Worm (Caenorhabditis elegans) whole organism, L4 larva: ENCODE measurements around the gene C06E7.88.

ENCODE experiments used
- F44E2.7 ChIP-seq: fragments of 200-800 bp; sonication (Bioruptor generic); IDR thresholded peaks from 2 replicates; pipeline ENCODE4 v2.1.2; 2022; ENCODE audit warnings: missing genetic modification characterization, missing compliant biosample characterization
- ZK546.5 ChIP-seq, 2 experiments: sonication (generic microtip); optimal IDR thresholded peaks; 2 replicates each; lab custom pipeline; 2017; ENCODE audit warnings: missing biosample characterization in 2 of 2, missing genetic modification characterization in 2 of 2
- ama-1 ChIP-seq: fragments of 150-350 bp; optimal IDR thresholded peaks from 2 replicates; lab custom pipeline; 2014; ENCODE audit warnings: inconsistent platforms, mixed read lengths
- ceh-32 ChIP-seq: sonication (generic microtip); optimal IDR thresholded peaks from 2 replicates; lab custom pipeline; 2016; ENCODE audit warnings: mild to moderate bottlenecking, missing genetic modification characterization, missing compliant biosample characterization; ENCODE audit not compliant: poor library complexity
- cey-2 ChIP-seq: sonication (generic microtip); optimal IDR thresholded peaks from 3 replicates; lab custom pipeline; 2017; ENCODE audit warnings: missing genetic modification characterization, mild to moderate bottlenecking, missing compliant biosample characterization, antibody characterized with exemption, borderline replicate concordance; ENCODE audit not compliant: insufficient read depth
- daf-8 ChIP-seq: fragments of 200-800 bp; sonication (Bioruptor generic); IDR thresholded peaks from 2 replicates; pipeline ENCODE4 v1.3.6; 2022; ENCODE audit warnings: missing genetic modification characterization, missing compliant biosample characterization
- dmd-6 ChIP-seq: fragments of 200-800 bp; sonication (Bioruptor generic); IDR thresholded peaks from 2 replicates; pipeline ENCODE4 v1.3.6; 2022; ENCODE audit warnings: missing genetic modification reagents, missing genetic modification characterization, missing compliant biosample characterization
- fos-1 ChIP-seq: fragments of 150-350 bp; optimal IDR thresholded peaks from 2 replicates; lab custom pipeline; 2014; ENCODE audit warnings: missing biosample characterization, missing genetic modification characterization
- hlh-11 ChIP-seq: fragments of 200-800 bp; sonication (Bioruptor generic); optimal IDR thresholded peaks from 2 replicates; lab custom pipeline; 2018; ENCODE audit warnings: mild to moderate bottlenecking, missing genetic modification characterization, missing compliant biosample characterization
- nhr-11 ChIP-seq: fragments of 150-350 bp; optimal IDR thresholded peaks from 2 replicates; lab custom pipeline; 2014; ENCODE audit warnings: missing biosample characterization, missing genetic modification characterization
- nhr-25 ChIP-seq: sonication (generic microtip); optimal IDR thresholded peaks from 2 replicates; lab custom pipeline; 2017; ENCODE audit warnings: missing genetic modification characterization, mild to moderate bottlenecking, missing compliant biosample characterization, antibody characterized with exemption, moderate library complexity, borderline replicate concordance; ENCODE audit not compliant: insufficient read depth
- unc-62 ChIP-seq, 3 experiments: fragments of 150-350 bp in 1 of 3; sonication (generic microtip); optimal IDR thresholded peaks in 2 of 3; peaks in 1 of 3; 1 replicate in 1 of 3; 2 replicates in 2 of 3; lab custom pipeline; 2014 to 2017; ENCODE audit warnings: missing biosample characterization in 3 of 3, missing genetic modification characterization in 3 of 3, missing genetic modification reagents in 3 of 3, missing genotype in 1 of 3
- zag-1 ChIP-seq: fragments of 150-350 bp; optimal IDR thresholded peaks from 2 replicates; lab custom pipeline; 2014; ENCODE audit warnings: missing biosample characterization, missing genetic modification characterization

DNA sequence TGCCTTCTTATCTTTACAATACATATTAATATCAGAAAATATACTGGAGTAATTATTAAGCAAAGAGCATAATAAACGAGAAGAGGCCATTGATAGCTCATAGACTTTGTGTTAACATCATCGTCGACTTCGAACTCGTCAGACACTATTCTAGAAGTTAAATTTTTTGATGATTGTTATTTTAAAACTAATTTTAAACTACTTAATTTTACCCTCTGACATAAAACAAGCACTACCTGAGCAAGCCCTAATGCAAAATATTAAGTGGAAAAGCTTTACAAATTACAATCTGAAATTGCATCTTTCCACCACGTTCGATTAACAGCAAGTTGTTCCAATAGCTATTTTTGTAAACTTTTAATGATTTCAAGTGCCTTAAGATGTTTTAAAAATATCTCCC, 3.0 kb upstream of the C06E7.88 start, which contains the start of gene srv-17:
- no peak for TF ChIP-seq ZK546.5 (tag; optimal IDR thresholded peaks at IDR 0.05; lab: Kevin White, UChicago)
- no peak for TF ChIP-seq fos-1
- TF ChIP-seq hlh-11, result no peak
- TF ChIP-seq daf-8 (GFP tag; lab: Robert Waterston, UW), result no peak
- no peak for TF ChIP-seq unc-62 (GFP tag; optimal IDR thresholded peaks at IDR 0.05 in 1 of 2; lab: Kevin White, UChicago)
- TF ChIP-seq unc-62 (tag; optimal IDR thresholded peaks at IDR 0.05; lab: Kevin White, UChicago), result no peak
- TF ChIP-seq F44E2.7 (GFP tag; lab: Robert Waterston, UW), result no peak
- no peak for TF ChIP-seq cey-2 (tag; lab: Kevin White, UChicago)
- TF ChIP-seq ceh-32 (tag; lab: Kevin White, UChicago), result no peak
- no peak for TF ChIP-seq ama-1 (lab: Kevin White, UChicago)
- TF ChIP-seq nhr-25 (tag; lab: Kevin White, UChicago), result no peak
- no peak for TF ChIP-seq dmd-6 (GFP tag; lab: Robert Waterston, UW)
- TF ChIP-seq zag-1 (tag; lab: Kevin White, UChicago), result no peak
- TF ChIP-seq nhr-11 (tag; lab: Kevin White, UChicago), result no peak
